Worm (Caenorhabditis elegans): ENCODE measurements around the gene ttbk-6.

DNA sequence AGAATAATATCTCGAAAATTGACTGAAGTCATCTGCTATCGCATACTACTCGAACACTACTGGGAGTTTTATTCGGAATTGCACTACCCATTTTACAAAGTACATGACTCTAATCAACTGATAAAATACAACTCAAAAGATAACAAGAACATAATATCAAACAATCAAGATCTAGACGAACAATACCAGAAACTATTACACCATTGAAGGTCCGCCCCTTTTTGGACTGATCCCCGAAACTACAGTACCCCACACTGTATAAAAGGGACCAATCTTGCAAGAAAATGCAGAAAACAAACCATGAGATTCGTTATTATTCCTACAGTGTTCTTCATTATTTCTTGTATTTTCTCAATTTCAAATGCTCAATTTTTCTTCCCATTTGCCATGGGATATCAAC is 20.0 kb downstream of the ttbk-6 start, which contains the start of gene F54D8.10:
- TF ChIP-seq flt-1 (GFP tag; IDR thresholded peaks at IDR 0.05) = no peak
- TF ChIP-seq ama-1 (optimal IDR thresholded peaks at IDR 0.05) = no peak
- TF ChIP-seq ets-7 (tag; optimal IDR thresholded peaks at IDR 0.05) = no peak
- TF ChIP-seq ceh-36 (tag; optimal IDR thresholded peaks at IDR 0.05) = no peak
- TF ChIP-seq aly-1 (tag; optimal IDR thresholded peaks at IDR 0.05) = no peak
